Worm (Caenorhabditis elegans) whole organism, midembryonic: ENCODE data around the gene ZK228.13.

Source experiments
- T22C8.4 ChIP-seq: fragments of 200-800 bp; sonication (Bioruptor generic); IDR thresholded peaks from 2 replicates; pipeline ENCODE4 v1.3.6; 2022; ENCODE audit warnings: missing genetic modification characterization, missing compliant biosample characterization
- cog-1 ChIP-seq: sonication (generic microtip); optimal IDR thresholded peaks from 2 replicates; lab custom pipeline; 2016; ENCODE audit warnings: missing genetic modification characterization, missing compliant biosample characterization
- flt-1 ChIP-seq: fragments of 200-800 bp; sonication (Bioruptor generic); IDR thresholded peaks from 2 replicates; pipeline ENCODE4 v1.3.6; 2022; ENCODE audit warnings: missing genetic modification characterization, missing compliant biosample characterization
- klf-2 ChIP-seq: fragments of 200-800 bp; sonication (Bioruptor generic); conservative IDR thresholded peaks from 2 replicates; pipeline ENCODE4 v1.3.6; 2022; ENCODE audit warnings: missing genetic modification reagents, missing genetic modification characterization, missing compliant biosample characterization
- med-1 ChIP-seq: sonication (generic microtip); optimal IDR thresholded peaks from 2 replicates; lab custom pipeline; 2017; ENCODE audit warnings: missing genetic modification characterization, mild to moderate bottlenecking, missing compliant biosample characterization, antibody characterized with exemption, missing genetic modification reagents; ENCODE audit not compliant: insufficient read depth
- ref-1 ChIP-seq: fragments of 200-800 bp; sonication (Bioruptor generic); conservative IDR thresholded peaks from 2 replicates; pipeline ENCODE4 v1.3.6; 2022; ENCODE audit warnings: missing genetic modification reagents, missing genetic modification characterization, missing compliant biosample characterization
- tab-1 ChIP-seq: fragments of 200-800 bp; sonication (Bioruptor generic); IDR thresholded peaks from 2 replicates; pipeline ENCODE4 v1.3.6; 2022; ENCODE audit warnings: missing genetic modification characterization, missing compliant biosample characterization
- ztf-23 ChIP-seq: fragments of 200-800 bp; sonication (Bioruptor generic); IDR thresholded peaks from 2 replicates; pipeline ENCODE4 v1.3.6; 2022; ENCODE audit warnings: missing genetic modification reagents, missing genetic modification characterization, missing compliant biosample characterization

DNA sequence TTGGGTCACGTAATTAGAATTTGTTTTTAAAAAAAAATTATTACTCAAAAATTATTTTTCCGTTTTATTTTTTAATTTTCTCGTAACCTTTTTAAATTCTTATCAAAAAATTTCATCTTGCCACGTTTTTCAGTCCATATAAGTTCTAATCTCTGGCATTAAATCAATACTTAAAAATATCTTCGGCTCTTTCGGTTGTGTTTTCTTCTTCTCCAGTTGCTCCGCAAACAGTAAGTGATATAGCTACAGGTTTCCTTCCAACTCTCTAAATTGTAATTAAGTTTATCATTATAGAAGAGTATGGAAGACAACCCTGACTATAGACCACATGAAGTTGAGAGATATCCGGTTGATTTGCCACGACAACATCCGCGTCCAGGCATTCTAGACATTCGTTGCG is 23.9 kb downstream of the ZK228.13 start, which contains the start of gene ZK228.1:
- TF ChIP-seq flt-1 (GFP tag; lab: Robert Waterston, UW) (no peak), T22C8.4 (GFP tag; lab: Robert Waterston, UW) (no peak), tab-1 (no peak), ref-1 (GFP tag; lab: Robert Waterston, UW) (no peak), ztf-23 (GFP tag; lab: Robert Waterston, UW) (no peak), med-1 (GFP tag; lab: Kevin White, UChicago) (no peak), klf-2 (no peak), cog-1 (tag; lab: Kevin White, UChicago) (no peak)
